Fruit fly (Drosophila melanogaster): ENCODE measurements around the gene CG4960.

- TF ChIP-seq CG7368 (GFP tag; optimal IDR thresholded peaks at IDR 0.05) (no peak), Sox15 (GFP tag; optimal IDR thresholded peaks at IDR 0.05) (no peak), CG10631 (GFP tag; optimal IDR thresholded peaks at IDR 0.05) (no peak), CG6808 (GFP tag; optimal IDR thresholded peaks at IDR 0.05) (no peak), acj6 (GFP tag; optimal IDR thresholded peaks at IDR 0.05) (no peak), eg (GFP tag; IDR thresholded peaks at IDR 0.05) (no peak), CG31627 (GFP tag; optimal IDR thresholded peaks at IDR 0.05) (no peak), Gug (GFP tag; IDR thresholded peaks at IDR 0.05) (no peak), Ets96B (tag; optimal IDR thresholded peaks at IDR 0.05) (no peak)
Observed at dm6 chr3R:25830814-25831213, 43.7 kb upstream of the CG4960 start, which contains the start of gene Mst57Db.

Measured in whole organism, prepupa.